Fruit fly (Drosophila melanogaster) whole organism, pupa: ENCODE data around the gene CG9525.

Experiments
- CG10348 ChIP-seq: fragments of 200-800 bp; sonication (Bioruptor generic); IDR thresholded peaks from 2 replicates; pipeline ENCODE4 v1.3.6; 2022; ENCODE audit warnings: missing biosample characterization, missing genetic modification characterization
- CG12605 ChIP-seq: fragments of 200-800 bp; sonication (Bioruptor generic); IDR thresholded peaks from 2 replicates; pipeline ENCODE4 v1.3.6; 2022; ENCODE audit warnings: missing biosample characterization, missing genetic modification characterization
- CG13204 ChIP-seq: fragments of 200-800 bp; sonication (Bioruptor generic); optimal IDR thresholded peaks from 2 replicates; lab custom pipeline; 2018; ENCODE audit warnings: missing biosample characterization, mild to moderate bottlenecking, missing genetic modification characterization, moderate library complexity
- CG14655 ChIP-seq: fragments of 200-800 bp; sonication (Bioruptor generic); optimal IDR thresholded peaks from 3 replicates; lab custom pipeline; 2017; ENCODE audit warnings: mild to moderate bottlenecking, missing biosample characterization, missing genetic modification reagents, missing genetic modification characterization
- CG15710 ChIP-seq: fragments of 200-800 bp; sonication (Bioruptor generic); optimal IDR thresholded peaks from 2 replicates; lab custom pipeline; 2018; ENCODE audit warnings: missing biosample characterization, mild to moderate bottlenecking, missing genetic modification characterization, moderate library complexity
- CG17806 ChIP-seq: fragments of 200-800 bp; sonication (Bioruptor generic); optimal IDR thresholded peaks from 2 replicates; lab custom pipeline; 2018; ENCODE audit warnings: missing biosample characterization, mild to moderate bottlenecking, missing genetic modification characterization, moderate library complexity
- CG32121 ChIP-seq: fragments of 200-800 bp; sonication (Bioruptor generic); IDR thresholded peaks from 2 replicates; pipeline ENCODE4 v1.3.6; 2022; ENCODE audit warnings: missing biosample characterization, missing genetic modification characterization
- CG34367 ChIP-seq: fragments of 200-800 bp; sonication (Bioruptor generic); optimal IDR thresholded peaks from 2 replicates; lab custom pipeline; 2018; ENCODE audit warnings: missing biosample characterization, mild to moderate bottlenecking, missing genetic modification characterization
- CG4496 ChIP-seq: fragments of 200-800 bp; sonication (Bioruptor generic); IDR thresholded peaks from 3 replicates; pipeline ENCODE4 v1.3.6; 2022; ENCODE audit warnings: missing biosample characterization, missing genetic modification characterization
- CG8159 ChIP-seq: fragments of 200-800 bp; sonication (Bioruptor generic); optimal IDR thresholded peaks from 3 replicates; lab custom pipeline; 2018; ENCODE audit warnings: missing biosample characterization, mild to moderate bottlenecking, missing genetic modification characterization, moderate library complexity
- CG8301 ChIP-seq: fragments of 200-800 bp; sonication (Bioruptor generic); optimal IDR thresholded peaks from 2 replicates; lab custom pipeline; 2018; ENCODE audit warnings: missing biosample characterization, mild to moderate bottlenecking, missing genetic modification characterization
- CG9948 ChIP-seq: fragments of 200-800 bp; sonication (Bioruptor generic); optimal IDR thresholded peaks from 2 replicates; lab custom pipeline; 2018; ENCODE audit warnings: missing biosample characterization, mild to moderate bottlenecking, missing genetic modification characterization, moderate library complexity
- D1 ChIP-seq: fragments of 200-800 bp; sonication (Bioruptor generic); optimal IDR thresholded peaks from 2 replicates; lab custom pipeline; 2018; ENCODE audit warnings: missing biosample characterization, mild to moderate bottlenecking, missing genetic modification characterization, moderate library complexity
- EcR ChIP-seq: fragments of 200-800 bp; sonication (Bioruptor generic); optimal IDR thresholded peaks from 3 replicates; lab custom pipeline; 2019; ENCODE audit warnings: missing biosample characterization, missing genetic modification characterization, mild to moderate bottlenecking, moderate library complexity, missing genetic modification reagents
- Ets98B ChIP-seq: fragments of 200-800 bp; sonication (Bioruptor generic); IDR thresholded peaks from 2 replicates; pipeline ENCODE4 v1.3.6; 2022; ENCODE audit warnings: missing biosample characterization, missing genetic modification characterization
- Pif1A ChIP-seq: fragments of 200-800 bp; sonication (Bioruptor generic); optimal IDR thresholded peaks from 3 replicates; lab custom pipeline; 2016; ENCODE audit warnings: missing biosample characterization, missing genetic modification characterization
- Pif1B ChIP-seq: fragments of 200-800 bp; sonication (Bioruptor generic); optimal IDR thresholded peaks from 3 replicates; lab custom pipeline; 2016; ENCODE audit warnings: missing biosample characterization, missing genetic modification characterization
- Snoo ChIP-seq: fragments of 200-800 bp; sonication (Bioruptor generic); optimal IDR thresholded peaks from 3 replicates; lab custom pipeline; 2017; ENCODE audit warnings: missing biosample characterization, mild to moderate bottlenecking, missing genetic modification characterization, inconsistent platforms
- fd96Ca ChIP-seq: fragments of 200-800 bp; sonication (Bioruptor generic); IDR thresholded peaks from 3 replicates; pipeline ENCODE4 v1.3.6; 2022; ENCODE audit warnings: missing biosample characterization, missing genetic modification characterization
- gl ChIP-seq: fragments of 200-800 bp; sonication (Bioruptor generic); optimal IDR thresholded peaks from 2 replicates; lab custom pipeline; 2018; ENCODE audit warnings: missing biosample characterization, mild to moderate bottlenecking, missing genetic modification characterization
- rn ChIP-seq: fragments of 200-800 bp; sonication (Bioruptor generic); IDR thresholded peaks from 2 replicates; pipeline ENCODE4 v1.3.6; 2022; ENCODE audit warnings: missing biosample characterization, missing genetic modification characterization

Gene CG9525

DNA sequence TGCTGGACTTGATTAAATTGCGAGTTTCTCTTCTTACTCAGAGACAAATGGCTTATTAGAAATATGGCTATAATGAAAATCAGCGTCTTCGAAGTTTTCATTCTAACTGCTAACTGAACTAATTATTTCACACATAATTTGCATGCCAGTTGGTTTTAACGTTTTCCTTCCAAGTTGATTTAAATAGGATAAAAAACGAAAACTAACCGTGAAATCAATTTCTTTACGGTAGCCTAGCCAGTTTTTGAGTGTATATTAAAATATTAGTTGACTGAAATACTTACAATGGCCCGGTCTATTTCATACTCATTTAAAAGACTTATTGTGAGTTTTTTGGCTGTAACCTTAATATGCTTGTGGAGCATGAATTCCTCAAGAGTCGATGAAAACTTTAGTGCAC is at the start of gene CG9525, which contains the start of gene CG32985:
Gene CG9525, minus strand, starts transcription at position 101 of the 400 bp plus-strand sequence.
Gene CG32985, plus strand, starts transcription at position 280 of the 400 bp plus-strand sequence.
- TF ChIP-seq CG15710 (no peak), CG14655 (no peak)

dm6 chr2L:9011543-9012238 is 49.5 kb upstream of the CG9525 start, which contains the start of gene CG13102:
TSS of gene CG13102 (plus strand) at chr2L:9012188.
- TF ChIP-seq CG17806 (tag; lab: Kevin White, UChicago), result no peak
- TF ChIP-seq fd96Ca (GFP tag; lab: Robert Waterston, UW), result no peak
- TF ChIP-seq CG8301 (tag; lab: Kevin White, UChicago), result no peak
- no peak for TF ChIP-seq CG15710
- TF ChIP-seq CG8159 (tag; lab: Kevin White, UChicago), result no peak
- no peak for TF ChIP-seq Snoo
- no peak for TF ChIP-seq CG10348 (GFP tag; lab: Robert Waterston, UW)
- no peak for TF ChIP-seq CG34367 (tag; lab: Kevin White, UChicago)
- no peak for TF ChIP-seq EcR (GFP tag; lab: Kevin White, UChicago)
- TF ChIP-seq rn (GFP tag; lab: Robert Waterston, UW), result no peak
- TF ChIP-seq Pif1A (GFP tag; lab: Kevin White, UChicago), result no peak
- TF ChIP-seq CG13204 (GFP tag; lab: Kevin White, UChicago), result no peak
- no peak for TF ChIP-seq CG9948
- no peak for TF ChIP-seq D1 (tag; lab: Kevin White, UChicago)
- no peak for TF ChIP-seq Ets98B
- TF ChIP-seq CG14655, result no peak
- TF ChIP-seq CG32121 (GFP tag; lab: Robert Waterston, UW), result no peak

dm6 chr2L:9010267-9010666 is 48.1 kb upstream of the CG9525 start, which contains the start of gene CG9568:
TSS of gene CG9568 (plus strand) at chr2L:9010583.
- no peak for TF ChIP-seq CG9948

dm6 chr2L:8998237-8998636 is 36.1 kb upstream of the CG9525 start, which contains the start of gene Try29F:
TSS of gene Try29F (plus strand) at chr2L:8998537.
- no peak for TF ChIP-seq CG15710
- no peak for TF ChIP-seq gl (tag; lab: Kevin White, UChicago)
- TF ChIP-seq Pif1A (GFP tag; lab: Kevin White, UChicago), result no peak
- no peak for TF ChIP-seq CG8301 (tag; lab: Kevin White, UChicago)
- no peak for TF ChIP-seq CG10348 (GFP tag; lab: Robert Waterston, UW)
- no peak for TF ChIP-seq CG34367 (tag; lab: Kevin White, UChicago)
- no peak for TF ChIP-seq D1 (tag; lab: Kevin White, UChicago)
- no peak for TF ChIP-seq CG4496 (GFP tag; lab: Robert Waterston, UW)
- no peak for TF ChIP-seq Pif1B (GFP tag; lab: Kevin White, UChicago)
- no peak for TF ChIP-seq CG12605 (GFP tag; lab: Robert Waterston, UW)
- no peak for TF ChIP-seq CG32121 (GFP tag; lab: Robert Waterston, UW)
- no peak for TF ChIP-seq CG9948
- no peak for TF ChIP-seq CG13204 (GFP tag; lab: Kevin White, UChicago)
- no peak for TF ChIP-seq Snoo
- no peak for TF ChIP-seq fd96Ca (GFP tag; lab: Robert Waterston, UW)

DNA sequence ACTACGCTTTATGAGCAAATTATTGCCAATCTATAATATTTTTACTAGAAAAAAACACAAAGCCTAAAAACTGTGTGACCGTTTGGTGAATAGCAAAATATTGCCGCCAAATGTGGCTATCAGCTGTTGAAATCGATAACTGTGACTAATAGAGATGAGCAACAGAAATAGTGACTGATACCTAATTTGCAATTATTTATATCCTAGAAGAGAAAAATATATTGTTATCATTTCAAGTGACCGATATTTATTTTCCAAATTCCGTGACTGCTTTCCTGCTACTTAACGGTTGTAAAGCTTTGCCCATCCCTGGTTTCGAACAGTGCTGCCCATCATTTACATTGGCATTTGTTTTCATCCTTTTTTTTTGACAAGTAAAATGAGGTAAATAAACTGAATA is 35.1 kb upstream of the CG9525 start, which contains the start of the genes alien and CG18661:
Gene alien, minus strand, starts transcription at position 95 of the 400 bp plus-strand sequence.
Gene CG18661, plus strand, starts transcription at position 321 of the 400 bp plus-strand sequence.
- TF ChIP-seq fd96Ca (GFP tag; lab: Robert Waterston, UW), result peak; percentile 95
- TF ChIP-seq CG15710, result peak; percentile 71
- no peak for TF ChIP-seq CG13204 (GFP tag; lab: Kevin White, UChicago)
- TF ChIP-seq CG8159 (tag; lab: Kevin White, UChicago), result peak; percentile 73
- TF ChIP-seq CG4496 (GFP tag; lab: Robert Waterston, UW), result peak; percentile 94
- TF ChIP-seq D1 (tag; lab: Kevin White, UChicago), result no peak
- peak; percentile 92 for TF ChIP-seq rn (GFP tag; lab: Robert Waterston, UW)
- peak; percentile 96 for TF ChIP-seq Snoo
- peak; percentile 74 for TF ChIP-seq CG12605 (GFP tag; lab: Robert Waterston, UW)
- peak; percentile 88 for TF ChIP-seq CG32121 (GFP tag; lab: Robert Waterston, UW)
- TF ChIP-seq CG34367 (tag; lab: Kevin White, UChicago), result peak; percentile 50
- TF ChIP-seq Pif1A (GFP tag; lab: Kevin White, UChicago), result peak; percentile 95
- TF ChIP-seq CG14655, result peak; percentile 77
- peak; percentile 31 for TF ChIP-seq gl (tag; lab: Kevin White, UChicago)
- TF ChIP-seq CG10348 (GFP tag; lab: Robert Waterston, UW), result peak; percentile 92
- no peak for TF ChIP-seq EcR (GFP tag; lab: Kevin White, UChicago)
- TF ChIP-seq CG9948, result peak; percentile 53
- peak; percentile 60 for TF ChIP-seq CG8301 (tag; lab: Kevin White, UChicago)
- TF ChIP-seq Pif1B (GFP tag; lab: Kevin White, UChicago), result no peak
- TF ChIP-seq Ets98B, result peak; percentile 93
- peak; percentile 50 for TF ChIP-seq CG17806 (tag; lab: Kevin White, UChicago)
- TF ChIP-seq, all 21 proteins: peak for 17
